Worm (Caenorhabditis elegans) whole organism, L4 larva: ENCODE results near the gene ttr-3.

Source experiments
- F37D6.2 ChIP-seq: sonication (generic microtip); optimal IDR thresholded peaks from 2 replicates; lab custom pipeline; 2016; ENCODE audit warnings: mild to moderate bottlenecking, missing genetic modification characterization, missing compliant biosample characterization
- Y105C5A.15 ChIP-seq: fragments of 200-800 bp; sonication (Bioruptor generic); IDR thresholded peaks from 2 replicates; pipeline ENCODE4 v1.3.6; 2022; ENCODE audit warnings: missing genetic modification characterization, missing compliant biosample characterization
- aly-2 ChIP-seq: sonication (generic microtip); optimal IDR thresholded peaks from 2 replicates; lab custom pipeline; 2018; ENCODE audit warnings: missing biosample characterization, missing genetic modification characterization
- ctbp-1 ChIP-seq: fragments of 200-800 bp; sonication (Bioruptor generic); IDR thresholded peaks from 2 replicates; pipeline ENCODE4 v1.3.6; 2022; ENCODE audit warnings: missing genetic modification reagents, missing genetic modification characterization, missing compliant biosample characterization
- dmd-9 ChIP-seq: fragments of 200-800 bp; sonication (Bioruptor generic); IDR thresholded peaks from 2 replicates; pipeline ENCODE4 v1.3.6; 2022; ENCODE audit warnings: missing genetic modification reagents, missing genetic modification characterization, missing compliant biosample characterization
- duxl-1 ChIP-seq: sonication (generic microtip); optimal IDR thresholded peaks from 2 replicates; lab custom pipeline; 2016; ENCODE audit warnings: mild to moderate bottlenecking, missing genetic modification characterization, moderate library complexity, missing compliant biosample characterization; ENCODE audit not compliant: poor library complexity
- hlh-30 ChIP-seq: sonication (generic microtip); optimal IDR thresholded peaks from 2 replicates; lab custom pipeline; 2017; ENCODE audit warnings: antibody characterized with exemption, mild to moderate bottlenecking, missing genetic modification characterization, missing compliant biosample characterization; ENCODE audit not compliant: insufficient read depth
- lin-15B ChIP-seq: fragments of 150-350 bp; sonication (generic microtip); optimal IDR thresholded peaks from 3 replicates; lab custom pipeline; 2014; ENCODE audit warnings: missing biosample characterization, missing genetic modification characterization
- nhr-102 ChIP-seq: sonication (generic microtip); optimal IDR thresholded peaks from 2 replicates; lab custom pipeline; 2016; ENCODE audit warnings: mild to moderate bottlenecking, missing genetic modification characterization, moderate library complexity, missing compliant biosample characterization
- nhr-6 ChIP-seq: fragments of 150-350 bp; optimal IDR thresholded peaks from 2 replicates; lab custom pipeline; 2014; ENCODE audit warnings: missing biosample characterization, missing genetic modification characterization
- skn-1 ChIP-seq: fragments of 150-350 bp; optimal IDR thresholded peaks from 2 replicates; lab custom pipeline; 2014; ENCODE audit warnings: missing biosample characterization, missing genetic modification characterization
- unc-62 ChIP-seq, 3 experiments: fragments of 150-350 bp in 1 of 3; sonication (generic microtip); optimal IDR thresholded peaks in 2 of 3; peaks in 1 of 3; 1 replicate in 1 of 3; 2 replicates in 2 of 3; lab custom pipeline; 2014 to 2017; ENCODE audit warnings: missing biosample characterization in 3 of 3, missing genetic modification characterization in 3 of 3, missing genetic modification reagents in 3 of 3, missing genotype in 1 of 3
- zag-1 ChIP-seq: fragments of 150-350 bp; optimal IDR thresholded peaks from 2 replicates; lab custom pipeline; 2014; ENCODE audit warnings: missing biosample characterization, missing genetic modification characterization

DNA sequence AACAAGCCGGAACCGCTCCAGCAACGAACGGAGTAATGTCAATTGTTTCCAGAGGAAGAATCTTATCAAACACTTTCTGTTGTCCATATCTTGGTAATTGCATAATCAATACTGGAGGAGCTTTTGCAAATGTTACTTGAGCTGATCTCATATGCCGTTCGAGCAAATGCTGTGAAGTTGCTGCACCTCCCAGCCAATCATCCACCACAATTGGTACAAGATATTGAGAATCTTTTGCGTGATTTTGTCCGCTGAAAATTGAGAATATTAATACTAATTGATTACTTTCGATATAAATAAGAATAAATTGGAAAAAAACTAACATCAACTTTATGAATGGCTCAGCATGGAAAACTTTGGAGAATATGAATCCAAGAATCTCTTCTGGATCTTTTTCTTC is 26.8 kb downstream of the ttr-3 start:
- TF ChIP-seq ctbp-1 (GFP tag; lab: Robert Waterston, UW) (no peak), aly-2 (tag; lab: Kevin White, UChicago) (no peak), skn-1 (tag; lab: Kevin White, UChicago) (no peak), lin-15B (tag; lab: Kevin White, UChicago) (no peak), unc-62 (GFP tag; optimal IDR thresholded peaks at IDR 0.05 in 1 of 2; lab: Kevin White, UChicago) (no peak), unc-62 (tag; optimal IDR thresholded peaks at IDR 0.05; lab: Kevin White, UChicago) (no peak), dmd-9 (GFP tag; lab: Robert Waterston, UW) (no peak), duxl-1 (tag; lab: Kevin White, UChicago) (no peak), Y105C5A.15 (no peak), nhr-6 (tag; lab: Kevin White, UChicago) (no peak), hlh-30 (tag; lab: Kevin White, UChicago) (no peak), nhr-102 (tag; lab: Kevin White, UChicago) (no peak), F37D6.2 (no peak), zag-1 (no peak)
